Worm (Caenorhabditis elegans) whole organism, mixed stage, embryonic: Measurements from ENCODE around the gene sec-5.

Experiments
- M03D4.4 ChIP-seq: sonication (generic microtip); optimal IDR thresholded peaks from 2 replicates; lab custom pipeline; 2017; ENCODE audit warnings: mild to moderate bottlenecking, missing genetic modification characterization, missing compliant biosample characterization
- ces-1 ChIP-seq: fragments of 150-350 bp; optimal IDR thresholded peaks from 2 replicates; lab custom pipeline; 2014; ENCODE audit warnings: missing biosample characterization, missing genetic modification reagents, missing genetic modification characterization
- elt-1 ChIP-seq: sonication (generic microtip); optimal IDR thresholded peaks from 2 replicates; lab custom pipeline; 2017; ENCODE audit warnings: missing genetic modification characterization, mild to moderate bottlenecking, missing compliant biosample characterization, antibody characterized with exemption, moderate library complexity, borderline replicate concordance; ENCODE audit not compliant: insufficient read depth
- elt-3 ChIP-seq: fragments of 150-350 bp; optimal IDR thresholded peaks from 2 replicates; lab custom pipeline; 2014; ENCODE audit warnings: missing biosample characterization, missing genetic modification characterization
- ham-2 ChIP-seq: fragments of 200-800 bp; sonication (Bioruptor generic); optimal IDR thresholded peaks from 2 replicates; lab custom pipeline; 2018; ENCODE audit warnings: mild to moderate bottlenecking, missing genetic modification characterization, missing compliant biosample characterization
- lin-13 ChIP-seq: fragments of 150-350 bp; optimal IDR thresholded peaks from 2 replicates; lab custom pipeline; 2014; ENCODE audit warnings: missing biosample characterization, missing genetic modification characterization
- mls-2 ChIP-seq: sonication (generic microtip); optimal IDR thresholded peaks from 2 replicates; lab custom pipeline; 2016; ENCODE audit warnings: mild to moderate bottlenecking, missing genetic modification characterization, moderate library complexity, missing compliant biosample characterization
- nhr-12 ChIP-seq: fragments of 150-350 bp; optimal IDR thresholded peaks from 2 replicates; lab custom pipeline; 2014; ENCODE audit warnings: missing biosample characterization, missing genetic modification characterization
- nhr-76 ChIP-seq: sonication (generic microtip); optimal IDR thresholded peaks from 2 replicates; lab custom pipeline; 2017; ENCODE audit warnings: missing biosample characterization, missing genetic modification characterization
- pha-4 ChIP-seq: fragments of 150-350 bp; optimal IDR thresholded peaks from 2 replicates; lab custom pipeline; 2018; ENCODE audit warnings: missing biosample characterization, missing genetic modification reagents, missing genetic modification characterization
- sptf-1 ChIP-seq: sonication (generic microtip); optimal IDR thresholded peaks from 2 replicates; lab custom pipeline; 2017; ENCODE audit warnings: mild to moderate bottlenecking, missing genetic modification characterization, moderate library complexity, missing compliant biosample characterization
- tbx-8 ChIP-seq: fragments of 200-800 bp; sonication (Bioruptor generic); optimal IDR thresholded peaks from 2 replicates; lab custom pipeline; 2018; ENCODE audit warnings: mild to moderate bottlenecking, missing genetic modification characterization, moderate library complexity, missing compliant biosample characterization
- unc-62 ChIP-seq: fragments of 150-350 bp; optimal IDR thresholded peaks from 2 replicates; lab custom pipeline; 2014; ENCODE audit warnings: missing biosample characterization, missing genetic modification reagents, missing genetic modification characterization
- zip-8 ChIP-seq: fragments of 150-350 bp; optimal IDR thresholded peaks from 2 replicates; lab custom pipeline; 2014; ENCODE audit warnings: missing biosample characterization, missing genetic modification characterization

- no peak for TF ChIP-seq mls-2 (tag; lab: Kevin White, UChicago)
- TF ChIP-seq nhr-12, result no peak
- no peak for TF ChIP-seq pha-4 (tag; lab: Kevin White, UChicago)
- no peak for TF ChIP-seq M03D4.4
- no peak for TF ChIP-seq elt-3 (tag; lab: Kevin White, UChicago)
- no peak for TF ChIP-seq tbx-8 (GFP tag; lab: Kevin White, UChicago)
- TF ChIP-seq elt-1 (tag; lab: Kevin White, UChicago), result no peak
- TF ChIP-seq nhr-76, result no peak
- TF ChIP-seq sptf-1 (tag; lab: Kevin White, UChicago), result no peak
- TF ChIP-seq lin-13 (tag; lab: Kevin White, UChicago), result no peak
- TF ChIP-seq ces-1 (GFP tag; lab: Kevin White, UChicago), result no peak
- no peak for TF ChIP-seq zip-8 (tag; lab: Kevin White, UChicago)
- no peak for TF ChIP-seq unc-62 (GFP tag; lab: Kevin White, UChicago)
- no peak for TF ChIP-seq ham-2
Measured at ce11 chrII:9210076-9210475, 33.1 kb upstream of the sec-5 start, which contains the start of gene ZK1067.4.
